Worm (Caenorhabditis elegans): ENCODE measurements around the gene R02F11.9.

Gene R02F11.9

ce11 chrV:4785333-4785852 is 1.9 kb upstream of the R02F11.9 start, which contains the start of the genes Y60C6A.2 and Y60C6A.3:
TSS of gene Y60C6A.2 (minus strand) at chrV:4785433.
TSS of gene Y60C6A.3 (plus strand) at chrV:4785802.
- no peak for TF ChIP-seq aly-2 (tag; optimal IDR thresholded peaks at IDR 0.05)
- TF ChIP-seq ztf-1 (GFP tag; conservative IDR thresholded peaks at IDR 0.05) = no peak
- TF ChIP-seq nhr-11 (tag; optimal IDR thresholded peaks at IDR 0.05) = no peak
- no peak for TF ChIP-seq nhr-129 (tag; optimal IDR thresholded peaks at IDR 0.05)
- TF ChIP-seq mab-5 (tag; optimal IDR thresholded peaks at IDR 0.05) = no peak
- no peak for TF ChIP-seq lsy-2 (tag; optimal IDR thresholded peaks at IDR 0.05)
- no peak for TF ChIP-seq gmeb-1 (tag; optimal IDR thresholded peaks at IDR 0.05)

DNA sequence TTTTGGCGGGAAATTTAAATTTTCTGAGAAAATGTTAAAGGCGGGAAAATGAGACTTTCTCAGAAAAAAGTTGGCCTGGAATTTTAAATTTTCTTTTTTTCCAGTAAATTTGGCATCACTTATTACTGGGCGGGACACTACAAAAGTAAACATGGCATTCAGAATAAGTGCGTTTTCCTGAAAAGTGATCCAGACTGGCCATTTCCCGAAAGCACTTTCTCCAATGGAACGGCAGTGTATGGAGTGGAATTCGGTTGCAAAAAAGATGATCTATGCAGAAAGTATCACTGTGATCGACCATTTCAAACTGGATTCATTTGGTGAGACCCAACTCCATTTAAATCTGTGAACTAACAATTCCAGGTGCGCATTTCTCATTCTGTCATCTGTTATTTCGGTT is 570 bp downstream of the R02F11.9 start:
- TF ChIP-seq unc-39 (tag; optimal IDR thresholded peaks at IDR 0.05) (no peak), ceh-16 (tag; optimal IDR thresholded peaks at IDR 0.05) (no peak), dmd-4 (tag; optimal IDR thresholded peaks at IDR 0.05) (no peak), unc-55 (GFP tag; optimal IDR thresholded peaks at IDR 0.05) (no peak), R02D3.7 (tag; optimal IDR thresholded peaks at IDR 0.05) (no peak), nhr-25 (tag; optimal IDR thresholded peaks at IDR 0.05) (no peak), egl-27 (tag; optimal IDR thresholded peaks at IDR 0.05) (no peak), sma-9 (GFP tag; optimal IDR thresholded peaks at IDR 0.05) (no peak), sma-9 (tag; optimal IDR thresholded peaks at IDR 0.05) (no peak), sma-3 (GFP tag; optimal IDR thresholded peaks at IDR 0.05) (no peak), ztf-11 (tag; optimal IDR thresholded peaks at IDR 0.05) (no peak), blmp-1 (tag; optimal IDR thresholded peaks at IDR 0.05; ENCODE audit: insufficient read depth) (no peak), ceh-82 (tag; optimal IDR thresholded peaks at IDR 0.05) (no peak), ZK546.5 (tag; optimal IDR thresholded peaks at IDR 0.05) (no peak), lin-39 (tag; optimal IDR thresholded peaks at IDR 0.05) (no peak), nhr-237 (tag; optimal IDR thresholded peaks at IDR 0.05) (no peak), snpc-4 (tag; optimal IDR thresholded peaks at IDR 0.05) (no peak), ztf-4 (tag; optimal IDR thresholded peaks at IDR 0.05) (no peak)

DNA sequence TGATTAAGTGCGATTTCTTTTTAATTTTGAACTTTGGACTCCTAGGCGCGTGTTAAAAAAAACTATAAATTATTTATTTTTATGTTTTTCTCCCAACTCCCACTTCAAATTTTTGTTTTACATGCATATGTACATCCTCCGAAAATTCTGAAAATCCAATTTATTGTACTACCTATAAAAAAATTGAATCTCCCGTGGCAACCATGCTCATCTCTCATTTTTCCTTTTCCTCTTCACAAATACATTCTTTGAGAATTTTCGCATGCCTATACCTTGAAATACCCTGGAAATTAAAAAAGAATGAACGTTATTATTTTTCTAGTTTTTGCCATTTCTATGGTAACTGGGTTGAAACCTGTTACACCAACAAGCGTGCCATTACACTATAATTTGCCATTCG is 1.6 kb downstream of the R02F11.9 start, which contains the start of gene R02F11.10:
Gene R02F11.10, plus strand, starts transcription at position 301 of the 400 bp plus-strand sequence.
- TF ChIP-seq C34F6.9 (tag; optimal IDR thresholded peaks at IDR 0.05) (no peak), gmeb-1 (tag; optimal IDR thresholded peaks at IDR 0.05) (no peak), nhr-25 (tag; optimal IDR thresholded peaks at IDR 0.05) (no peak), nhr-10 (tag; optimal IDR thresholded peaks at IDR 0.05) (no peak), nhr-12 (tag; optimal IDR thresholded peaks at IDR 0.05) (no peak), ztf-11 (tag; optimal IDR thresholded peaks at IDR 0.05) (no peak), nhr-6 (tag; optimal IDR thresholded peaks at IDR 0.05) (no peak), Y55F3AM.14 (GFP tag; optimal IDR thresholded peaks at IDR 0.05) (no peak), nhr-23 (tag; optimal IDR thresholded peaks at IDR 0.05) (no peak), R02D3.7 (tag; optimal IDR thresholded peaks at IDR 0.05) (no peak)

ce11 chrV:4790368-4790767 is 3.1 kb downstream of the R02F11.9 start, which contains the start of gene R02F11.12:
TSS of gene R02F11.12 (plus strand) at chrV:4790668.
- TF ChIP-seq nhr-25 (tag; optimal IDR thresholded peaks at IDR 0.05) = no peak
- TF ChIP-seq nhr-12 (tag; optimal IDR thresholded peaks at IDR 0.05) = no peak
- no peak for TF ChIP-seq crh-2 (tag; optimal IDR thresholded peaks at IDR 0.05)
- TF ChIP-seq nhr-129 (tag; optimal IDR thresholded peaks at IDR 0.05) = no peak
- no peak for TF ChIP-seq blmp-1 (tag; optimal IDR thresholded peaks at IDR 0.05; ENCODE audit: insufficient read depth)
- TF ChIP-seq elt-1 (tag; optimal IDR thresholded peaks at IDR 0.05) = no peak
- TF ChIP-seq unc-62 (GFP tag; optimal IDR thresholded peaks at IDR 0.05) = no peak

ce11 chrV:4791569-4791968 is 4.3 kb downstream of the R02F11.9 start, which contains the start of gene R02F11.11:
TSS of gene R02F11.11 (plus strand) at chrV:4791869.
- TF ChIP-seq unc-55 (GFP tag; optimal IDR thresholded peaks at IDR 0.05) (no peak), fos-1 (tag; optimal IDR thresholded peaks at IDR 0.05) (no peak), nhr-237 (tag; optimal IDR thresholded peaks at IDR 0.05) (no peak), unc-62 (GFP tag; optimal IDR thresholded peaks at IDR 0.05) (no peak)
